Fruit fly (Drosophila melanogaster) whole organism, embryonic: ENCODE data around the gene CG33108.

Experiments
- B-H2 ChIP-seq: fragments of 200-800 bp; sonication (Bioruptor generic); optimal IDR thresholded peaks from 2 replicates; lab custom pipeline; 2018; ENCODE audit warnings: missing biosample characterization, mild to moderate bottlenecking, missing genetic modification characterization
- CG1024 ChIP-seq: fragments of 200-800 bp; sonication (Bioruptor generic); IDR thresholded peaks from 2 replicates; pipeline ENCODE4 v1.3.6; 2022; ENCODE audit warnings: missing biosample characterization, missing genetic modification characterization
- CG11560 ChIP-seq: fragments of 200-800 bp; sonication (Bioruptor generic); IDR thresholded peaks from 3 replicates; pipeline ENCODE4 v1.3.6; 2022; ENCODE audit warnings: missing biosample characterization, missing genetic modification characterization
- CG15269 ChIP-seq: fragments of 200-800 bp; sonication (Bioruptor generic); optimal IDR thresholded peaks from 2 replicates; lab custom pipeline; 2018; ENCODE audit warnings: missing biosample characterization, mild to moderate bottlenecking, missing genetic modification characterization, moderate library complexity
- CG15601 ChIP-seq: fragments of 200-800 bp; sonication (Bioruptor generic); optimal IDR thresholded peaks from 3 replicates; lab custom pipeline; 2019; ENCODE audit warnings: missing biosample characterization, mild to moderate bottlenecking, missing genetic modification characterization, moderate library complexity
- CG18011 ChIP-seq: fragments of 200-800 bp; sonication (Bioruptor generic); optimal IDR thresholded peaks from 2 replicates; lab custom pipeline; 2017; ENCODE audit warnings: missing biosample characterization, missing genetic modification characterization, mild to moderate bottlenecking, moderate library complexity, missing genotype
- CG18619 ChIP-seq: fragments of 200-800 bp; sonication (Bioruptor generic); optimal IDR thresholded peaks from 3 replicates; lab custom pipeline; 2017; ENCODE audit warnings: missing biosample characterization, mild to moderate bottlenecking, missing genetic modification characterization
- CG3065 ChIP-seq: fragments of 200-800 bp; sonication (Bioruptor generic); optimal IDR thresholded peaks from 2 replicates; lab custom pipeline; 2016; ENCODE audit warnings: missing biosample characterization, missing genetic modification characterization
- CG32772 ChIP-seq: fragments of 200-800 bp; sonication (Bioruptor generic); IDR thresholded peaks from 2 replicates; pipeline ENCODE4 v1.3.6; 2022; ENCODE audit warnings: missing biosample characterization, missing genetic modification characterization
- CG3838 ChIP-seq: fragments of 200-800 bp; sonication (Bioruptor generic); optimal IDR thresholded peaks from 3 replicates; lab custom pipeline; 2016; ENCODE audit warnings: missing biosample characterization, missing genetic modification characterization
- CG6175 ChIP-seq: fragments of 200-800 bp; sonication (Bioruptor generic); IDR thresholded peaks from 3 replicates; pipeline ENCODE4 v1.3.6; 2022; ENCODE audit warnings: missing biosample characterization, missing genetic modification characterization
- CG7357 ChIP-seq: fragments of 200-800 bp; sonication (Bioruptor generic); IDR thresholded peaks from 3 replicates; pipeline ENCODE4 v1.3.6; 2022; ENCODE audit warnings: missing biosample characterization, missing genetic modification characterization
- CG7928 ChIP-seq: fragments of 200-800 bp; sonication (Bioruptor generic); optimal IDR thresholded peaks from 2 replicates; lab custom pipeline; 2017; ENCODE audit warnings: missing biosample characterization, mild to moderate bottlenecking, missing genetic modification characterization
- Eip74EF ChIP-seq, 2 experiments: fragments of 200-800 bp in 1 of 2; fragments of >200 bp in 1 of 2; sonication (Bioruptor generic) in 1 of 2; optimal IDR thresholded peaks; 2 replicates each; lab custom pipeline; 2017 to 2019; ENCODE audit warnings: missing biosample characterization in 2 of 2, missing genetic modification characterization in 2 of 2, mild to moderate bottlenecking in 1 of 2, moderate library complexity in 1 of 2
- H2.0 ChIP-seq: fragments of 200-800 bp; sonication (Bioruptor generic); IDR thresholded peaks from 2 replicates; pipeline ENCODE4 v1.3.6; 2022; ENCODE audit warnings: missing biosample characterization, missing genetic modification characterization
- Hr51 ChIP-seq, 2 experiments: fragments of 200-800 bp; sonication (Bioruptor generic); optimal IDR thresholded peaks; 2 replicates in 1 of 2; 3 replicates in 1 of 2; lab custom pipeline; 2016 to 2018; ENCODE audit warnings: missing biosample characterization in 2 of 2, missing genetic modification characterization in 2 of 2, mild to moderate bottlenecking in 1 of 2, moderate library complexity in 1 of 2
- Lhr ChIP-seq: fragments of 200-800 bp; sonication (Bioruptor generic); optimal IDR thresholded peaks from 3 replicates; lab custom pipeline; 2017; ENCODE audit warnings: mild to moderate bottlenecking, missing biosample characterization, missing genetic modification reagents, missing genetic modification characterization
- Lim3 ChIP-seq: fragments of 200-800 bp; sonication (Bioruptor generic); IDR thresholded peaks from 2 replicates; pipeline ENCODE4 v1.3.6; 2022; ENCODE audit warnings: missing biosample characterization, missing genetic modification characterization
- MESR4 ChIP-seq: fragments of 200-800 bp; sonication (Bioruptor generic); optimal IDR thresholded peaks from 2 replicates; lab custom pipeline; 2018; ENCODE audit warnings: missing biosample characterization, mild to moderate bottlenecking, missing genetic modification characterization, moderate library complexity
- Mrtf ChIP-seq: fragments of 200-800 bp; sonication (Bioruptor generic); IDR thresholded peaks from 3 replicates; pipeline ENCODE4 v1.3.6; 2022; ENCODE audit warnings: missing biosample characterization, missing genetic modification characterization
- NFAT ChIP-seq: fragments of 200-800 bp; sonication (Bioruptor generic); IDR thresholded peaks from 2 replicates; pipeline ENCODE4 v1.3.6; 2022; ENCODE audit warnings: missing biosample characterization, missing genetic modification characterization
- Nf-YC ChIP-seq: fragments of 200-800 bp; optimal IDR thresholded peaks from 3 replicates; lab custom pipeline; 2019; ENCODE audit warnings: missing biosample characterization, mild to moderate bottlenecking, missing genetic modification characterization, moderate library complexity
- Oli ChIP-seq: fragments of 200-800 bp; sonication (Bioruptor generic); optimal IDR thresholded peaks from 2 replicates; lab custom pipeline; 2018; ENCODE audit warnings: missing biosample characterization, mild to moderate bottlenecking, missing genetic modification characterization, moderate library complexity
- Scr ChIP-seq: fragments of 200-800 bp; sonication (Bioruptor generic); IDR thresholded peaks from 2 replicates; pipeline ENCODE4 v1.3.6; 2022; ENCODE audit warnings: missing biosample characterization, missing genetic modification characterization; ENCODE audit not compliant: partially characterized antibody
- Ssrp ChIP-seq: fragments of 200-800 bp; sonication (Bioruptor generic); optimal IDR thresholded peaks from 2 replicates; lab custom pipeline; 2018; ENCODE audit warnings: missing biosample characterization, mild to moderate bottlenecking, missing genetic modification characterization, moderate library complexity
- Stat92E ChIP-seq, 3 experiments: fragments of >200 bp in 2 of 3; fragments of 200-800 bp in 1 of 3; sonication (Bioruptor generic) in 1 of 3; optimal IDR thresholded peaks; 2 replicates each; lab custom pipeline; 2017 to 2019; ENCODE audit warnings: missing biosample characterization in 3 of 3, missing genetic modification characterization in 3 of 3, mild to moderate bottlenecking in 1 of 3, moderate library complexity in 1 of 3
- Tbp ChIP-seq: fragments of >200 bp; optimal IDR thresholded peaks from 2 replicates; lab custom pipeline; 2018; ENCODE audit warnings: missing biosample characterization, missing genetic modification characterization
- Xbp1 ChIP-seq: fragments of 200-800 bp; sonication (Bioruptor generic); optimal IDR thresholded peaks from 3 replicates; lab custom pipeline; 2016; ENCODE audit warnings: missing biosample characterization, mild to moderate bottlenecking, missing genetic modification characterization
- al ChIP-seq: fragments of 200-800 bp; sonication (Bioruptor generic); IDR thresholded peaks from 2 replicates; pipeline ENCODE4 v1.3.6; 2022; ENCODE audit warnings: missing biosample characterization, missing genetic modification characterization
- ase ChIP-seq: fragments of 200-800 bp; sonication (Bioruptor generic); IDR thresholded peaks from 3 replicates; pipeline ENCODE4 v1.3.6; 2022; ENCODE audit warnings: missing biosample characterization, missing genetic modification characterization
- bbx ChIP-seq: fragments of 200-800 bp; sonication (Bioruptor generic); IDR thresholded peaks from 2 replicates; pipeline ENCODE4 v1.3.6; 2022; ENCODE audit warnings: missing biosample characterization, missing genetic modification characterization; ENCODE audit not compliant: partially characterized antibody
- bcd ChIP-seq: fragments of 200-800 bp; sonication (Bioruptor generic); optimal IDR thresholded peaks from 2 replicates; lab custom pipeline; 2017; ENCODE audit warnings: missing biosample characterization, mild to moderate bottlenecking, missing genetic modification characterization
- bigmax ChIP-seq: fragments of 200-800 bp; sonication (Bioruptor generic); optimal IDR thresholded peaks from 2 replicates; lab custom pipeline; 2018; ENCODE audit warnings: missing biosample characterization, mild to moderate bottlenecking, missing genetic modification characterization
- ci ChIP-seq: fragments of 200-800 bp; sonication (Bioruptor generic); IDR thresholded peaks from 3 replicates; pipeline ENCODE4 v1.3.6; 2022; ENCODE audit warnings: missing biosample characterization, missing genetic modification characterization
- corto ChIP-seq: fragments of 200-800 bp; sonication (Bioruptor generic); optimal IDR thresholded peaks from 2 replicates; lab custom pipeline; 2016; ENCODE audit warnings: missing biosample characterization, mild to moderate bottlenecking, missing genetic modification characterization, moderate library complexity
- eve ChIP-seq, 2 experiments: fragments of >200 bp; optimal IDR thresholded peaks; 2 replicates each; lab custom pipeline; 2017; ENCODE audit warnings: missing biosample characterization in 2 of 2, missing genetic modification characterization in 2 of 2
- ftz-f1 ChIP-seq: fragments of 200-800 bp; sonication (Bioruptor generic); optimal IDR thresholded peaks from 2 replicates; lab custom pipeline; 2016; ENCODE audit warnings: missing biosample characterization, missing genetic modification characterization
- gem ChIP-seq: fragments of 200-800 bp; sonication (Bioruptor generic); optimal IDR thresholded peaks from 2 replicates; lab custom pipeline; 2019; ENCODE audit warnings: missing biosample characterization, mild to moderate bottlenecking, missing genetic modification characterization, moderate library complexity
- klu ChIP-seq: fragments of 200-800 bp; sonication (Bioruptor generic); IDR thresholded peaks from 2 replicates; pipeline ENCODE4 v1.3.6; 2022; ENCODE audit warnings: missing biosample characterization, missing genetic modification characterization
- lbe ChIP-seq: fragments of 200-800 bp; sonication (Bioruptor generic); optimal IDR thresholded peaks from 2 replicates; lab custom pipeline; 2016; ENCODE audit warnings: missing biosample characterization, mild to moderate bottlenecking, missing genetic modification characterization
- lov ChIP-seq, 2 experiments: fragments of 200-800 bp in 1 of 2; fragments of >200 bp in 1 of 2; sonication (Bioruptor generic) in 1 of 2; IDR thresholded peaks in 1 of 2; optimal IDR thresholded peaks in 1 of 2; 2 replicates in 1 of 2; 3 replicates in 1 of 2; pipeline versions ENCODE4 v1.3.6 to Lab custom; 2017 to 2022; ENCODE audit warnings: missing biosample characterization in 1 of 2, missing genetic modification characterization in 1 of 2
- p53 ChIP-seq: fragments of 200-800 bp; sonication (Bioruptor generic); optimal IDR thresholded peaks from 2 replicates; lab custom pipeline; 2016; ENCODE audit warnings: missing biosample characterization, missing genetic modification characterization
- pan ChIP-seq, 4 experiments: fragments of >200 bp in 3 of 4; fragments of 200-800 bp in 1 of 4; sonication (Bioruptor generic) in 1 of 4; optimal IDR thresholded peaks in 3 of 4; IDR thresholded peaks in 1 of 4; 2 replicates each; pipeline versions ENCODE4 v1.3.6 to Lab custom; 2017 to 2022; ENCODE audit warnings: missing biosample characterization in 2 of 4, missing genetic modification characterization in 2 of 4, mixed read lengths in 1 of 4
- repo ChIP-seq: fragments of 200-800 bp; sonication (Bioruptor generic); optimal IDR thresholded peaks from 2 replicates; lab custom pipeline; 2016; ENCODE audit warnings: missing biosample characterization, missing genetic modification characterization
- ro ChIP-seq: fragments of 200-800 bp; sonication (Bioruptor generic); IDR thresholded peaks from 2 replicates; pipeline ENCODE4 v1.3.6; 2022; ENCODE audit warnings: missing biosample characterization, missing genetic modification characterization
- yki ChIP-seq: fragments of >200 bp; optimal IDR thresholded peaks from 3 replicates; lab custom pipeline; 2018
- zen ChIP-seq: fragments of 200-800 bp; sonication (Bioruptor generic); optimal IDR thresholded peaks from 3 replicates; lab custom pipeline; 2018; ENCODE audit warnings: missing biosample characterization, mild to moderate bottlenecking, missing genetic modification characterization, moderate library complexity

The CG33108 gene

dm6 chr3R:24037538-24038265 is 42.2 kb downstream of the CG33108 start, which contains the start of gene spas (continued):
- TF ChIP-seq Tbp (GFP tag; lab: Kevin White, UChicago) (no peak), Hr51 (GFP tag; optimal IDR thresholded peaks at IDR 0.05; lab: Kevin White, UChicago) (peak in 1 of 2 experiments; percentile 59), eve (GFP tag; optimal IDR thresholded peaks at IDR 0.05; lab: Kevin White, UChicago) (no peak), p53 (GFP tag; lab: Kevin White, UChicago) (no peak), ro (peak; percentile 15; the same call in 1 of the 2 replicates), CG18011 (GFP tag; lab: Kevin White, UChicago) (peak; percentile 25), corto (GFP tag; lab: Kevin White, UChicago) (no peak), CG7928 (GFP tag; lab: Kevin White, UChicago) (peak; percentile 90), CG18619 (peak; percentile 61), Mrtf (GFP tag; lab: Robert Waterston, UW) (peak; percentile 52; the same call in 1 of the 3 replicates), H2.0 (GFP tag; lab: Robert Waterston, UW) (peak; percentile 57; the same call in 1 of the 2 replicates), Ssrp (tag; lab: Kevin White, UChicago) (peak; percentile 57), Oli (tag; lab: Kevin White, UChicago) (peak; percentile 26), Lim3 (no peak), repo (peak; percentile 12), bigmax (peak; percentile 29), bcd (GFP tag; lab: Kevin White, UChicago) (peak; percentile 65), MESR4 (GFP tag; lab: Kevin White, UChicago) (peak; percentile 83), CG3065 (GFP tag; lab: Kevin White, UChicago) (peak; percentile 57), Eip74EF (GFP tag; optimal IDR thresholded peaks at IDR 0.05; lab: Kevin White, UChicago) (no peak), al (peak; percentile 63; the same call in 1 of the 2 replicates), CG32772 (GFP tag; lab: Robert Waterston, UW) (peak; percentile 87), Scr (GFP tag; lab: Robert Waterston, UW) (peak; percentile 97), CG15601 (peak; percentile 29), bbx (GFP tag; lab: Robert Waterston, UW) (peak; percentile 91), yki (lab: Kevin White, UChicago) (no peak), Xbp1 (peak; percentile 65), gem (tag; lab: Kevin White, UChicago) (peak; percentile 80), ase (GFP tag; lab: Robert Waterston, UW) (peak; percentile 53; the same call in 1 of the 3 replicates), CG15269 (tag; lab: Kevin White, UChicago) (no peak), CG7357 (GFP tag; lab: Robert Waterston, UW) (peak; percentile 66; the same call in 2 of the 3 replicates), CG3838 (peak; percentile 41), pan (optimal IDR thresholded peaks at IDR 0.05; lab: Kevin White, UChicago) (no peak), pan (GFP tag; optimal IDR thresholded peaks at IDR 0.05 in 1 of 2, IDR thresholded peaks at IDR 0.05 in 1 of 2) (peak in 1 of 2 experiments; percentile 67), klu (peak; percentile 60; the same call in 1 of the 2 replicates), CG1024 (peak; percentile 53), ci (GFP tag; lab: Robert Waterston, UW) (peak; percentile 76; the same call in 2 of the 3 replicates), CG11560 (tag; lab: Robert Waterston, UW) (0 out of 3 replicates have a peak, but pooled peaks have one; percentile 30), CG6175 (peak; percentile 23; the same call in 1 of the 3 replicates), NFAT (GFP tag; lab: Robert Waterston, UW) (peak; percentile 80), B-H2 (GFP tag; lab: Kevin White, UChicago) (peak; percentile 29), Nf-YC (tag; lab: Kevin White, UChicago) (no peak), ftz-f1 (GFP tag; lab: Kevin White, UChicago) (peak; percentile 98), lbe (GFP tag; lab: Kevin White, UChicago) (no peak), zen (tag; lab: Kevin White, UChicago) (peak; percentile 59), Stat92E (GFP tag; optimal IDR thresholded peaks at IDR 0.05; lab: Kevin White, UChicago) (no peak), lov (optimal IDR thresholded peaks at IDR 0.05; lab: Kevin White, UChicago) (no peak), lov (GFP tag; IDR thresholded peaks at IDR 0.05; lab: Robert Waterston, UW) (peak; percentile 66; the same call in 1 of the 3 replicates), Lhr (no peak)
